Worm (Caenorhabditis elegans): Measurements from ENCODE around the gene gpd-2.

Gene gpd-2

DNA sequence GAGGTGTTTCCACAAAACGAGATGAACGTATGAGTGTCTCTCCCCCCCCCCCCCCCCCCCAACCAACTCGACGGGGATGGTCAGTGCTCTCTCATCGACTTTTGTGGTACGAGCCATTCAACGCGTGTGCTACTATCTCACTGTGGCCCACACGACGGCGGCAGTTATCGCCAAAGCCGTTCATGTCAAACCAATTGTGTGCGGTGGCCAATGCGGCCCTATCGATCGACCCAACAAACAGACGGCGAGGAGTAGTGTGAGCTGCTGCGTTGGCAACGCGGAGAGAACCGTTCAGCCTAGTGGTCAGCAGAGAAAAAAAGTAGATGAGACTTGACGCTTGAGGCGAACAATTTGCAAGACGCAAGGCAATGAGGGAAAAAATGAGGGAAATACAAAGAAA lies 11.7 kb downstream of the gpd-2 start:
- TF ChIP-seq nfya-1 (tag; optimal IDR thresholded peaks at IDR 0.05) (peak; percentile 55), pros-1 (tag; optimal IDR thresholded peaks at IDR 0.05) (no peak), eyg-1 (tag; optimal IDR thresholded peaks at IDR 0.05) (no peak), rnt-1 (tag; optimal IDR thresholded peaks at IDR 0.05) (no peak), pat-9 (tag; optimal IDR thresholded peaks at IDR 0.05) (no peak), mec-3 (tag; optimal IDR thresholded peaks at IDR 0.05; ENCODE audit: borderline replicate concordance) (no peak), sox-2 (GFP tag; IDR thresholded peaks at IDR 0.05) (no peak; the same call in 1 of the 2 replicates), unc-86 (tag; optimal IDR thresholded peaks at IDR 0.05) (no peak), unc-55 (GFP tag; optimal IDR thresholded peaks at IDR 0.05) (peak; percentile 20), fkh-10 (GFP tag; optimal IDR thresholded peaks at IDR 0.05) (no peak), ets-4 (tag; optimal IDR thresholded peaks at IDR 0.05) (no peak), ceh-6 (GFP tag; optimal IDR thresholded peaks at IDR 0.05) (peak; percentile 33), Y22D7AL.16 (tag; optimal IDR thresholded peaks at IDR 0.05) (no peak), tbx-2 (tag; optimal IDR thresholded peaks at IDR 0.05) (peak; percentile 59), ceh-34 (tag; optimal IDR thresholded peaks at IDR 0.05) (peak; percentile 8), T23F11.4 (GFP tag; optimal IDR thresholded peaks at IDR 0.05) (no peak), ceh-48 (tag; optimal IDR thresholded peaks at IDR 0.05) (peak; percentile 60), ceh-45 (GFP tag; IDR thresholded peaks at IDR 0.05) (no peak), ama-1 (optimal IDR thresholded peaks at IDR 0.05) (no peak), elt-4 (tag; optimal IDR thresholded peaks at IDR 0.05) (no peak), nhr-11 (tag; optimal IDR thresholded peaks at IDR 0.05) (no peak), ttx-3 (tag; optimal IDR thresholded peaks at IDR 0.05) (no peak), ceh-30 (tag; optimal IDR thresholded peaks at IDR 0.05) (no peak), zip-5 (tag; optimal IDR thresholded peaks at IDR 0.05) (no peak), ceh-31 (tag; optimal IDR thresholded peaks at IDR 0.05) (peak; percentile 15), elt-2 (tag; optimal IDR thresholded peaks at IDR 0.05) (no peak), unc-3 (GFP tag; conservative IDR thresholded peaks at IDR 0.05) (no peak), unc-3 (tag; optimal IDR thresholded peaks at IDR 0.05) (no peak), pax-1 (tag; optimal IDR thresholded peaks at IDR 0.05) (no peak), tbx-7 (tag; optimal IDR thresholded peaks at IDR 0.05) (no peak), sdc-2 (tag; optimal IDR thresholded peaks at IDR 0.05) (no peak), fkh-6 (tag; optimal IDR thresholded peaks at IDR 0.05) (no peak), F13H6.1 (tag; optimal IDR thresholded peaks at IDR 0.05) (no peak), pha-2 (tag; optimal IDR thresholded peaks at IDR 0.05) (no peak), ceh-14 (tag; optimal IDR thresholded peaks at IDR 0.05) (no peak), nhr-232 (tag; optimal IDR thresholded peaks at IDR 0.05) (no peak), hlh-6 (tag; optimal IDR thresholded peaks at IDR 0.05) (no peak)

DNA sequence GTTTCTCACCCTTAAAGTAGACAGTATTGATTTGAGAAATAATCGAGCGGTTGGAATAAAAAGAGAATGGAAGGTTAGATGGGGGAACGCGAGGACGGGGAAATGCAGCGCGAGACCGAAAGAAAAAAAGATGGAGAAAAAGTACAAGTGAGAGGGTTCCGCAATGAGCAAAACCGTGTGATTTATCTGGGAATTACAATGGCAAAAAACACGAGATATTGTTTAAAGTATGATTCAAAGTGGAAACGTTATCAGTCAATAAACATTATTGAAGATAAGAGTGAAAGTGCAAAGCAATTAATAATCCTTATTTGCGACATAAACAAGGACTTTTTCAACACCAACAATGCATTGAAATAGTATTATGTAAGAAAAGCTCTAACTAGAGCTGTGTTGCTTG lies 12.3 kb downstream of the gpd-2 start, which contains the start of gene ztf-13:
Gene ztf-13, minus strand, starts transcription at position 11 of the 400 bp plus-strand sequence.
- TF ChIP-seq elt-2 (tag; optimal IDR thresholded peaks at IDR 0.05) (peak; percentile 4), lin-11 (tag; optimal IDR thresholded peaks at IDR 0.05) (no peak), syd-9 (tag; optimal IDR thresholded peaks at IDR 0.05) (no peak)

DNA sequence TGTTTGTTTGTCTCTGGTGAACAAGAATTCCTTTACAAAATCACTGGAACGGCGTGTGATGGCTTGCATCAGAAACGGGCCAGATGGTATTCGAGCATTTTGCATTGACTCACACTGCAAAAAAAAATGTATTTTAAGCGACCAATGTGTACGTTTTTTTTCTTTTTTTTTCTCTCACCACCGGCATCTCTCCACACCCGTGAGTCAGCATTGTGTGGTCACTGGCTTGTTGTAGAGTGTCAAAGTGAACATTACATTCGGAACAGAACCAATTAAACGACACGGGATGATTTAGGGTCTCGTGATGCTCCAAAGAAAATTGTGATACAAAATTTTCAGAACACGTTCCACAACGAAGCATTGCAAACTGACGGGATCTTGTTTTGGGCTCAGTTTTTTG lies 12.9 kb downstream of the gpd-2 start:
- no peak for TF ChIP-seq fkh-10 (GFP tag; optimal IDR thresholded peaks at IDR 0.05)
- TF ChIP-seq lim-6 (tag; optimal IDR thresholded peaks at IDR 0.05), result no peak
- TF ChIP-seq dmd-4 (tag; optimal IDR thresholded peaks at IDR 0.05; ENCODE audit: borderline replicate concordance), result no peak
- no peak for TF ChIP-seq pqm-1 (tag; optimal IDR thresholded peaks at IDR 0.05)
- no peak for TF ChIP-seq ceh-24 (tag; optimal IDR thresholded peaks at IDR 0.05)
- no peak for TF ChIP-seq C08G9.2 (tag; optimal IDR thresholded peaks at IDR 0.05)
- TF ChIP-seq nhr-11 (tag; optimal IDR thresholded peaks at IDR 0.05), result no peak
- no peak for TF ChIP-seq mec-3 (tag; optimal IDR thresholded peaks at IDR 0.05; ENCODE audit: borderline replicate concordance)
- TF ChIP-seq K09A11.1 (tag; optimal IDR thresholded peaks at IDR 0.05; ENCODE audit: insufficient read depth), result no peak
